Fruit fly (Drosophila melanogaster) whole organism, embryonic: ENCODE results near the gene CG6700.

Experiments
- CG1024 ChIP-seq: fragments of 200-800 bp; sonication (Bioruptor generic); IDR thresholded peaks from 2 replicates; pipeline ENCODE4 v1.3.6; 2022; ENCODE audit warnings: missing biosample characterization, missing genetic modification characterization
- CG10274 ChIP-seq: fragments of 200-800 bp; sonication (Bioruptor generic); optimal IDR thresholded peaks from 3 replicates; lab custom pipeline; 2017; ENCODE audit warnings: missing biosample characterization, mild to moderate bottlenecking, missing genetic modification characterization
- CG11085 ChIP-seq: fragments of 200-800 bp; sonication (Bioruptor generic); IDR thresholded peaks from 2 replicates; pipeline ENCODE4 v1.3.6; 2022; ENCODE audit warnings: missing biosample characterization, missing genetic modification characterization
- CG12744 ChIP-seq: fragments of 200-800 bp; sonication (Bioruptor generic); optimal IDR thresholded peaks from 2 replicates; lab custom pipeline; 2016; ENCODE audit warnings: missing biosample characterization, missing genetic modification characterization
- CG13287 ChIP-seq: fragments of 200-800 bp; sonication (Bioruptor generic); IDR thresholded peaks from 2 replicates; pipeline ENCODE4 v1.3.6; 2022; ENCODE audit warnings: missing biosample characterization, missing genetic modification characterization; ENCODE audit not compliant: partially characterized antibody
- CG13296 ChIP-seq: fragments of 200-800 bp; sonication (Bioruptor generic); optimal IDR thresholded peaks from 3 replicates; lab custom pipeline; 2018; ENCODE audit warnings: missing biosample characterization, mild to moderate bottlenecking, missing genetic modification characterization
- CG13424 ChIP-seq: fragments of 200-800 bp; sonication (Bioruptor generic); optimal IDR thresholded peaks from 2 replicates; lab custom pipeline; 2019; ENCODE audit warnings: missing biosample characterization, mild to moderate bottlenecking, missing genetic modification characterization, moderate library complexity
- CG13894 ChIP-seq: fragments of 200-800 bp; sonication (Bioruptor generic); optimal IDR thresholded peaks from 3 replicates; lab custom pipeline; 2018; ENCODE audit warnings: missing biosample characterization, mild to moderate bottlenecking, missing genetic modification characterization, moderate library complexity
- CG15011 ChIP-seq: fragments of 200-800 bp; sonication (Bioruptor generic); optimal IDR thresholded peaks from 3 replicates; lab custom pipeline; 2018; ENCODE audit warnings: missing biosample characterization, mild to moderate bottlenecking, missing genetic modification characterization
- CG15269 ChIP-seq: fragments of 200-800 bp; sonication (Bioruptor generic); optimal IDR thresholded peaks from 2 replicates; lab custom pipeline; 2018; ENCODE audit warnings: missing biosample characterization, mild to moderate bottlenecking, missing genetic modification characterization, moderate library complexity
- CG2712 ChIP-seq: fragments of 200-800 bp; optimal IDR thresholded peaks from 3 replicates; lab custom pipeline; 2019; ENCODE audit warnings: missing biosample characterization, mild to moderate bottlenecking, missing genetic modification characterization, moderate library complexity
- CG34224 ChIP-seq: fragments of 200-800 bp; sonication (Bioruptor generic); IDR thresholded peaks from 3 replicates; pipeline ENCODE4 v1.3.6; 2022; ENCODE audit warnings: missing biosample characterization, missing genetic modification characterization; ENCODE audit not compliant: partially characterized antibody
- CG4730 ChIP-seq: fragments of 200-800 bp; sonication (Bioruptor generic); IDR thresholded peaks from 2 replicates; pipeline ENCODE4 v1.3.6; 2022; ENCODE audit warnings: missing biosample characterization, missing genetic modification characterization
- CG5180 ChIP-seq: fragments of 200-800 bp; sonication (Bioruptor generic); optimal IDR thresholded peaks from 3 replicates; lab custom pipeline; 2017; ENCODE audit warnings: missing biosample characterization, missing genetic modification characterization, mild to moderate bottlenecking, moderate library complexity, missing genetic modification reagents
- E2f1 ChIP-seq: fragments of 200-800 bp; sonication (Bioruptor generic); IDR thresholded peaks from 2 replicates; pipeline ENCODE4 v1.3.6; 2022; ENCODE audit warnings: missing biosample characterization, missing genetic modification characterization
- GATAe ChIP-seq: fragments of 200-800 bp; sonication (Bioruptor generic); conservative IDR thresholded peaks from 2 replicates; pipeline ENCODE4 v1.3.6; 2022; ENCODE audit warnings: missing biosample characterization, missing genetic modification characterization
- HLHmδ ChIP-seq: fragments of 200-800 bp; sonication (Bioruptor generic); optimal IDR thresholded peaks from 2 replicates; lab custom pipeline; 2018; ENCODE audit warnings: missing biosample characterization, mild to moderate bottlenecking, missing genetic modification characterization, moderate library complexity
- Hr51 ChIP-seq, 2 experiments: fragments of 200-800 bp; sonication (Bioruptor generic); optimal IDR thresholded peaks; 2 replicates in 1 of 2; 3 replicates in 1 of 2; lab custom pipeline; 2016 to 2018; ENCODE audit warnings: missing biosample characterization in 2 of 2, missing genetic modification characterization in 2 of 2, mild to moderate bottlenecking in 1 of 2, moderate library complexity in 1 of 2
- Jarid2 ChIP-seq: fragments of 200-800 bp; sonication (Bioruptor generic); optimal IDR thresholded peaks from 3 replicates; lab custom pipeline; 2017; ENCODE audit warnings: mild to moderate bottlenecking, missing biosample characterization, missing genetic modification reagents, missing genetic modification characterization
- NC2β ChIP-seq: fragments of 200-800 bp; sonication (Bioruptor generic); optimal IDR thresholded peaks from 2 replicates; lab custom pipeline; 2016; ENCODE audit warnings: missing biosample characterization, missing genetic modification characterization
- Rfx ChIP-seq: fragments of 200-800 bp; sonication (Bioruptor generic); IDR thresholded peaks from 2 replicates; pipeline ENCODE4 v1.3.6; 2022; ENCODE audit warnings: missing biosample characterization, missing genetic modification characterization
- aop ChIP-seq: fragments of 200-800 bp; sonication (Bioruptor generic); IDR thresholded peaks from 2 replicates; pipeline ENCODE4 v1.3.6; 2022; ENCODE audit warnings: missing biosample characterization, missing genetic modification characterization
- cas ChIP-seq: fragments of 200-800 bp; sonication (Bioruptor generic); IDR thresholded peaks from 2 replicates; pipeline ENCODE4 v1.3.6; 2022; ENCODE audit warnings: missing biosample characterization, missing genetic modification characterization
- cg ChIP-seq: fragments of 200-800 bp; sonication (Bioruptor generic); optimal IDR thresholded peaks from 3 replicates; lab custom pipeline; 2019; ENCODE audit warnings: missing biosample characterization, mild to moderate bottlenecking, missing genetic modification characterization, moderate library complexity
- croc ChIP-seq: fragments of 200-800 bp; sonication (Bioruptor generic); conservative IDR thresholded peaks from 3 replicates; pipeline ENCODE4 v1.3.6; 2022; ENCODE audit warnings: missing biosample characterization, missing genetic modification characterization
- da ChIP-seq: fragments of 200-800 bp; sonication (Bioruptor generic); optimal IDR thresholded peaks from 2 replicates; lab custom pipeline; 2016; ENCODE audit warnings: missing biosample characterization, missing genetic modification characterization
- dan ChIP-seq: fragments of 200-800 bp; sonication (Bioruptor generic); IDR thresholded peaks from 2 replicates; pipeline ENCODE4 v1.3.6; 2022; ENCODE audit warnings: missing biosample characterization, missing genetic modification characterization
- gt ChIP-seq: fragments of 200-800 bp; sonication (Bioruptor generic); IDR thresholded peaks from 2 replicates; pipeline ENCODE4 v1.3.6; 2022; ENCODE audit warnings: missing biosample characterization, missing genetic modification characterization
- inv ChIP-seq: fragments of 200-800 bp; sonication (Bioruptor generic); IDR thresholded peaks from 2 replicates; pipeline ENCODE4 v1.3.6; 2022; ENCODE audit warnings: missing biosample characterization, missing genetic modification characterization; ENCODE audit not compliant: partially characterized antibody
- maf-S ChIP-seq: fragments of 200-800 bp; sonication (Bioruptor generic); optimal IDR thresholded peaks from 2 replicates; lab custom pipeline; 2016; ENCODE audit warnings: missing biosample characterization, missing genetic modification characterization
- odd ChIP-seq: fragments of 200-800 bp; sonication (Bioruptor generic); optimal IDR thresholded peaks from 2 replicates; lab custom pipeline; 2017; ENCODE audit warnings: missing biosample characterization, mild to moderate bottlenecking, missing genetic modification characterization
- org-1 ChIP-seq: fragments of 200-800 bp; sonication (Bioruptor generic); optimal IDR thresholded peaks from 2 replicates; lab custom pipeline; 2017; ENCODE audit warnings: missing biosample characterization, missing genetic modification characterization
- phol ChIP-seq: fragments of 200-800 bp; sonication (Bioruptor generic); optimal IDR thresholded peaks from 3 replicates; lab custom pipeline; 2018; ENCODE audit warnings: missing biosample characterization, mild to moderate bottlenecking, missing genetic modification characterization, moderate library complexity
- repo ChIP-seq: fragments of 200-800 bp; sonication (Bioruptor generic); optimal IDR thresholded peaks from 2 replicates; lab custom pipeline; 2016; ENCODE audit warnings: missing biosample characterization, missing genetic modification characterization
- sens-2 ChIP-seq: fragments of 200-800 bp; sonication (Bioruptor generic); IDR thresholded peaks from 2 replicates; pipeline ENCODE4 v1.3.6; 2022; ENCODE audit warnings: missing biosample characterization, missing genetic modification characterization
- stwl ChIP-seq: fragments of 200-800 bp; sonication (Bioruptor generic); optimal IDR thresholded peaks from 3 replicates; lab custom pipeline; 2018; ENCODE audit warnings: missing biosample characterization, mild to moderate bottlenecking, missing genetic modification characterization, moderate library complexity
- sug ChIP-seq: fragments of 200-800 bp; optimal IDR thresholded peaks from 2 replicates; lab custom pipeline; 2019; ENCODE audit warnings: missing biosample characterization, mild to moderate bottlenecking, missing genetic modification characterization, moderate library complexity
- tap ChIP-seq: fragments of 200-800 bp; optimal IDR thresholded peaks from 3 replicates; lab custom pipeline; 2019; ENCODE audit warnings: missing biosample characterization, mild to moderate bottlenecking, missing genetic modification characterization, moderate library complexity
- ttk ChIP-seq: fragments of 200-800 bp; sonication (Bioruptor generic); IDR thresholded peaks from 2 replicates; pipeline ENCODE4 v2.1.2; 2022; ENCODE audit warnings: missing biosample characterization, missing genetic modification characterization
- tup ChIP-seq: fragments of 200-800 bp; sonication (Bioruptor generic); optimal IDR thresholded peaks from 2 replicates; lab custom pipeline; 2016; ENCODE audit warnings: missing biosample characterization, mild to moderate bottlenecking, missing genetic modification characterization, moderate library complexity
- twi ChIP-seq: fragments of 200-800 bp; optimal IDR thresholded peaks from 2 replicates; lab custom pipeline; 2019; ENCODE audit warnings: missing biosample characterization, mild to moderate bottlenecking, missing genetic modification characterization, moderate library complexity
- vfl ChIP-seq: fragments of 200-800 bp; sonication (Bioruptor generic); optimal IDR thresholded peaks from 2 replicates; lab custom pipeline; 2016; ENCODE audit warnings: missing biosample characterization, missing genetic modification characterization

The CG6700 gene

dm6 chr2L:10822620-10823019, 19.8 kb downstream of the CG6700 start (continued):
- peak; percentile 5 for TF ChIP-seq CG13296 (GFP tag; lab: Kevin White, UChicago)
- no peak for TF ChIP-seq NC2β
- no peak for TF ChIP-seq sens-2 (GFP tag; lab: Robert Waterston, UW)
- TF ChIP-seq ttk: no peak
- TF ChIP-seq Rfx: peak; percentile 28; the same call in 1 of the 2 replicates
- TF ChIP-seq CG15269 (tag; lab: Kevin White, UChicago): no peak
- TF ChIP-seq Hr51 (GFP tag; optimal IDR thresholded peaks at IDR 0.05; lab: Kevin White, UChicago): no peak
- no peak for TF ChIP-seq gt (GFP tag; lab: Robert Waterston, UW)
- no peak for TF ChIP-seq repo (GFP tag; lab: Kevin White, UChicago)
- no peak for TF ChIP-seq cg (GFP tag; lab: Kevin White, UChicago)
- TF ChIP-seq E2f1 (GFP tag; lab: Robert Waterston, UW): no peak
- TF ChIP-seq CG13424 (tag; lab: Kevin White, UChicago): no peak
- TF ChIP-seq, all 482 proteins: peak for 22

- TF ChIP-seq phol (no peak), dan (GFP tag; lab: Robert Waterston, UW) (no peak), aop (GFP tag; lab: Robert Waterston, UW) (no peak), CG11085 (GFP tag; lab: Robert Waterston, UW) (no peak), CG4730 (GFP tag; lab: Robert Waterston, UW) (no peak), croc (no peak), stwl (tag; lab: Kevin White, UChicago) (no peak), GATAe (no peak), vfl (GFP tag; lab: Kevin White, UChicago) (no peak), CG34224 (GFP tag; lab: Robert Waterston, UW) (no peak), maf-S (GFP tag; lab: Kevin White, UChicago) (no peak), CG12744 (GFP tag; lab: Kevin White, UChicago) (no peak), sug (tag; lab: Kevin White, UChicago) (no peak), odd (GFP tag; lab: Kevin White, UChicago) (no peak), CG13894 (no peak), CG2712 (tag; lab: Kevin White, UChicago) (no peak), CG10274 (GFP tag; lab: Kevin White, UChicago) (no peak), HLHmδ (GFP tag; lab: Kevin White, UChicago) (no peak), tup (GFP tag; lab: Kevin White, UChicago) (no peak), twi (no peak)
These were observed 22.0 kb downstream of the CG6700 start, which contains the start of gene CG17134 for dm6 chr2L:10820405-10820804. Gene CG17134, plus strand, starts transcription at chr2L:10820705.

DNA sequence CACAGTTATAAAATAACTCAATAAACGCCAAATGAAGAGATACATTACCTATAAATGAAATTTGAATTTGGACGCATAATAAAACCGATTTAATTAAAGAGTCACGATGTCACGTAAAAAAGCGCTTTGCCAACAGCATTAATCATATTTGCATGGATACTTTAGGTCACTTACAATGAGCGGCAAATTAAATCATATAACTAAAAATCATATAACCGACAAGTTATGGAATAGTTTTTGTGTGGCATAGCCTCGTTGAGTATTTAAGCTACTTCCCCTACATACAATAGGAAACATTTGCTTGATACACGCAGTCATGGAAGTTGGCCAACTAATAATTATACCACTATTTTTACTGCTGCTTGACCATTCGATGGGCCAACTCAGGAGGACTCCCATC, 23.6 kb downstream of the CG6700 start, which contains the start of gene CG6508:
CG6508 (plus strand) TSS at position 301 of the 400 bp plus-strand sequence.
- TF ChIP-seq tap (tag; lab: Kevin White, UChicago) (no peak), inv (GFP tag; lab: Robert Waterston, UW) (no peak), Jarid2 (GFP tag; lab: Kevin White, UChicago) (no peak), CG13287 (no peak), cas (GFP tag; lab: Robert Waterston, UW) (no peak), Rfx (no peak), CG1024 (no peak), CG5180 (GFP tag; lab: Kevin White, UChicago) (no peak), org-1 (GFP tag; lab: Kevin White, UChicago) (no peak), CG15011 (GFP tag; lab: Kevin White, UChicago) (no peak), da (GFP tag; lab: Kevin White, UChicago) (no peak)
